Fruit fly (Drosophila melanogaster) whole organism: ENCODE measurements around the gene cnir.

Experiments
- CG8478 ChIP-seq: fragments of >200 bp; optimal IDR thresholded peaks from 2 replicates; lab custom pipeline; 2018; ENCODE audit warnings: inconsistent platforms
- Dll ChIP-seq: fragments of >200 bp; optimal IDR thresholded peaks from 2 replicates; lab custom pipeline; 2017
- EcR ChIP-seq, 2 experiments: fragments of >200 bp; optimal IDR thresholded peaks; 2 replicates each; lab custom pipeline; 2017; ENCODE audit warnings: missing biosample characterization in 2 of 2, missing genetic modification characterization in 2 of 2, missing genetic modification reagents in 2 of 2
- pan ChIP-seq: fragments of >200 bp; optimal IDR thresholded peaks from 2 replicates; lab custom pipeline; 2017
- psq ChIP-seq: fragments of >200 bp; optimal IDR thresholded peaks from 2 replicates; lab custom pipeline; 2017
- usp ChIP-seq: fragments of >200 bp; optimal IDR thresholded peaks from 2 replicates; lab custom pipeline; 2017; ENCODE audit warnings: missing biosample characterization, missing genetic modification characterization, mixed read lengths

Gene cnir

dm6 chr2L:3044660-3045504 lies 5.3 kb upstream of the cnir start:
- TF ChIP-seq Dll (no peak), CG8478 (no peak), EcR (GFP tag; optimal IDR thresholded peaks at IDR 0.05; lab: Kevin White, UChicago) (no peak), pan (lab: Kevin White, UChicago) (no peak), usp (no peak), psq (lab: Kevin White, UChicago) (no peak)

- TF ChIP-seq pan (lab: Kevin White, UChicago) (no peak), usp (no peak), psq (lab: Kevin White, UChicago) (no peak), Dll (no peak), CG8478 (no peak), EcR (GFP tag; optimal IDR thresholded peaks at IDR 0.05; lab: Kevin White, UChicago) (no peak)
These were observed 4.0 kb upstream of the cnir start, which contains the start of gene FASN2 for dm6 chr2L:3043647-3044046. TSS of gene FASN2 (plus strand) at chr2L:3043947.

- no peak for TF ChIP-seq psq (lab: Kevin White, UChicago)
- TF ChIP-seq EcR (GFP tag; optimal IDR thresholded peaks at IDR 0.05; lab: Kevin White, UChicago), result no peak
- no peak for TF ChIP-seq Dll
- no peak for TF ChIP-seq pan (lab: Kevin White, UChicago)
- TF ChIP-seq usp, result no peak
- TF ChIP-seq CG8478, result no peak
These were observed 2.5 kb upstream of the cnir start, which contains the start of gene CG17261 for dm6 chr2L:3041918-3042615. TSS of gene CG17261 (plus strand) at chr2L:3042551.

- TF ChIP-seq EcR (GFP tag; optimal IDR thresholded peaks at IDR 0.05; lab: Kevin White, UChicago), result no peak
- no peak for TF ChIP-seq pan (lab: Kevin White, UChicago)
- no peak for TF ChIP-seq usp
- TF ChIP-seq CG8478, result no peak
- no peak for TF ChIP-seq psq (lab: Kevin White, UChicago)
- TF ChIP-seq Dll, result no peak
These were observed 2.4 kb downstream of the cnir start, which contains the start of the genes CG17260 and SerRS for dm6 chr2L:3037153-3037579. TSS of gene CG17260 (plus strand) at chr2L:3037230. TSS of gene SerRS (minus strand) at chr2L:3037403.

- TF ChIP-seq pan (lab: Kevin White, UChicago), result no peak
- TF ChIP-seq usp, result no peak
- no peak for TF ChIP-seq Dll
- no peak for TF ChIP-seq EcR (GFP tag; optimal IDR thresholded peaks at IDR 0.05; lab: Kevin White, UChicago)
- no peak for TF ChIP-seq psq (lab: Kevin White, UChicago)
- no peak for TF ChIP-seq CG8478
These were observed 4.6 kb downstream of the cnir start, which contains the start of gene CG17258 for dm6 chr2L:3034969-3035368. TSS of gene CG17258 (minus strand) at chr2L:3035348.

dm6 chr2L:3030350-3030749 lies 9.3 kb downstream of the cnir start, which contains the start of gene GABPI:
TSS of gene GABPI (plus strand) at chr2L:3030539.
- no peak for TF ChIP-seq usp
- no peak for TF ChIP-seq pan (lab: Kevin White, UChicago)
- no peak for TF ChIP-seq Dll
- TF ChIP-seq psq (lab: Kevin White, UChicago), result no peak
- TF ChIP-seq CG8478, result no peak

dm6 chr2L:3029012-3029411 lies 10.6 kb downstream of the cnir start, which contains the start of the genes Sf3b2 and CG17219:
TSS of gene Sf3b2 (minus strand) at chr2L:3029168.
TSS of gene CG17219 (plus strand) at chr2L:3029253.
- TF ChIP-seq pan (lab: Kevin White, UChicago) (no peak), Dll (no peak)

- TF ChIP-seq psq (lab: Kevin White, UChicago) (no peak), EcR (GFP tag; optimal IDR thresholded peaks at IDR 0.05; lab: Kevin White, UChicago) (no peak), CG8478 (no peak), Dll (no peak), usp (no peak), pan (lab: Kevin White, UChicago) (no peak)
These were observed 16.6 kb downstream of the cnir start, which contains the start of the genes alpha4GT1 and Prp40 for dm6 chr2L:3022986-3023385. TSS of gene alpha4GT1 (minus strand) at chr2L:3023141. TSS of gene Prp40 (plus strand) at chr2L:3023226.

dm6 chr2L:3018212-3018611 lies 21.4 kb downstream of the cnir start, which contains the start of the genes CG17224 and CG17264:
TSS of gene CG17224 (minus strand) at chr2L:3018308.
TSS of gene CG17264 (plus strand) at chr2L:3018508.
- no peak for TF ChIP-seq Dll
- TF ChIP-seq usp, result no peak
- no peak for TF ChIP-seq CG8478
- no peak for TF ChIP-seq pan (lab: Kevin White, UChicago)
- TF ChIP-seq psq (lab: Kevin White, UChicago), result no peak
- TF ChIP-seq EcR (GFP tag; optimal IDR thresholded peaks at IDR 0.05; lab: Kevin White, UChicago), result no peak

- TF ChIP-seq pan (lab: Kevin White, UChicago), result no peak
- TF ChIP-seq Dll, result no peak
- TF ChIP-seq psq (lab: Kevin White, UChicago), result no peak
- TF ChIP-seq EcR (GFP tag; optimal IDR thresholded peaks at IDR 0.05; lab: Kevin White, UChicago), result no peak
These were observed 26.8 kb downstream of the cnir start for dm6 chr2L:3012780-3013179.

dm6 chr2L:3011484-3011883 lies 28.1 kb downstream of the cnir start:
- TF ChIP-seq CG8478 (no peak), psq (lab: Kevin White, UChicago) (no peak), EcR (GFP tag; optimal IDR thresholded peaks at IDR 0.05; lab: Kevin White, UChicago) (no peak), pan (lab: Kevin White, UChicago) (no peak), usp (no peak), Dll (no peak)

- TF ChIP-seq EcR (GFP tag; optimal IDR thresholded peaks at IDR 0.05; lab: Kevin White, UChicago) (no peak), psq (lab: Kevin White, UChicago) (no peak), CG8478 (no peak), Dll (no peak), pan (lab: Kevin White, UChicago) (no peak), usp (no peak)
These were observed 30.2 kb downstream of the cnir start for dm6 chr2L:3009438-3009837.
